Worm (Caenorhabditis elegans) whole organism, late embryonic: ENCODE results near the gene F58A6.5.
A peak's percentile ranks its signal among the peaks of the same experiment; 100 is the strongest.
"Not testable (repeated sequence)": the region's sequence is repeated elsewhere in the genome, so short reads cannot be mapped to it uniquely, and the experiment has no call there.

Source experiments
- C38D4.7 ChIP-seq: fragments of 200-800 bp; sonication (Bioruptor generic); optimal IDR thresholded peaks from 2 replicates; lab custom pipeline; 2018; ENCODE audit warnings: mild to moderate bottlenecking, missing genetic modification characterization, moderate library complexity, missing compliant biosample characterization
- T23F11.4 ChIP-seq: fragments of 200-800 bp; sonication (Bioruptor generic); optimal IDR thresholded peaks from 2 replicates; lab custom pipeline; 2018; ENCODE audit warnings: mild to moderate bottlenecking, missing genetic modification characterization, missing compliant biosample characterization
- ama-1 ChIP-seq: fragments of 150-350 bp; optimal IDR thresholded peaks from 2 replicates; lab custom pipeline; 2014
- ceh-34 ChIP-seq: sonication (generic microtip); optimal IDR thresholded peaks from 2 replicates; lab custom pipeline; 2016; ENCODE audit warnings: mild to moderate bottlenecking, missing genetic modification characterization, missing compliant biosample characterization
- dve-1 ChIP-seq: sonication (generic microtip); optimal IDR thresholded peaks from 2 replicates; lab custom pipeline; 2017; ENCODE audit warnings: antibody characterized with exemption, mild to moderate bottlenecking, missing genetic modification characterization, missing compliant biosample characterization
- ets-4 ChIP-seq: sonication (generic microtip); optimal IDR thresholded peaks from 2 replicates; lab custom pipeline; 2016; ENCODE audit warnings: missing genetic modification characterization, missing compliant biosample characterization
- hlh-13 ChIP-seq: fragments of 200-800 bp; sonication (Bioruptor generic); optimal IDR thresholded peaks from 2 replicates; lab custom pipeline; 2018; ENCODE audit warnings: mild to moderate bottlenecking, missing genetic modification characterization, missing compliant biosample characterization
- mec-3 ChIP-seq: sonication (generic microtip); optimal IDR thresholded peaks from 2 replicates; lab custom pipeline; 2016; ENCODE audit warnings: borderline replicate concordance, missing genetic modification characterization, missing compliant biosample characterization
- pha-2 ChIP-seq: sonication (generic microtip); optimal IDR thresholded peaks from 2 replicates; lab custom pipeline; 2017; ENCODE audit warnings: mild to moderate bottlenecking, missing genetic modification characterization, missing compliant biosample characterization
- pha-4 ChIP-seq: fragments of 150-350 bp; optimal IDR thresholded peaks from 2 replicates; lab custom pipeline; 2018; ENCODE audit warnings: missing biosample characterization, missing genetic modification reagents, missing genetic modification characterization
- ref-2 ChIP-seq: sonication (generic microtip); optimal IDR thresholded peaks from 2 replicates; lab custom pipeline; 2016; ENCODE audit warnings: missing genetic modification characterization, missing compliant biosample characterization
- sdc-2 ChIP-seq: sonication (generic microtip); optimal IDR thresholded peaks from 2 replicates; lab custom pipeline; 2016; ENCODE audit warnings: missing genotype, missing genetic modification characterization, missing compliant biosample characterization
- unc-55 ChIP-seq: sonication (generic microtip); optimal IDR thresholded peaks from 2 replicates; lab custom pipeline; 2017; ENCODE audit warnings: missing biosample characterization, missing genetic modification reagents, missing genetic modification characterization
- zip-5 ChIP-seq: sonication (generic microtip); optimal IDR thresholded peaks from 2 replicates; lab custom pipeline; 2016; ENCODE audit warnings: missing genetic modification characterization, missing compliant biosample characterization

ce11 chrII:5097463-5097862, 50.8 kb downstream of the F58A6.5 start:
- not testable (repeated sequence) for TF ChIP-seq ref-2 (tag; lab: Kevin White, UChicago); ama-1 (lab: Kevin White, UChicago); unc-55; sdc-2 (tag; lab: Kevin White, UChicago); pha-2 (tag; lab: Kevin White, UChicago); ets-4 (tag; lab: Kevin White, UChicago); mec-3 (tag; lab: Kevin White, UChicago); pha-4 (tag; lab: Kevin White, UChicago); zip-5 (tag; lab: Kevin White, UChicago); T23F11.4; dve-1 (tag; lab: Kevin White, UChicago); C38D4.7 (GFP tag; lab: Kevin White, UChicago); ceh-34
- peak; percentile 40 for TF ChIP-seq hlh-13 (GFP tag; lab: Kevin White, UChicago)
